Worm (Caenorhabditis elegans): ENCODE data around the gene Y71H2AM.3.
A peak's percentile ranks its signal among the peaks of the same experiment; 100 is the strongest.

Gene Y71H2AM.3

ce11 chrIII:2758092-2758491 lies 47.1 kb upstream of the Y71H2AM.3 start:
- TF ChIP-seq F26F4.8 (GFP tag; conservative IDR thresholded peaks at IDR 0.05) = no peak
- TF ChIP-seq aha-1 (tag) = peak; percentile 53

- peak; percentile 7 for TF ChIP-seq hlh-30 (tag; optimal IDR thresholded peaks at IDR 0.05; ENCODE audit: insufficient read depth)
- peak; percentile 49 for TF ChIP-seq nhr-28 (tag; optimal IDR thresholded peaks at IDR 0.05)
- TF ChIP-seq lin-38 (GFP tag; IDR thresholded peaks at IDR 0.05) = peak; percentile 21; the same call in 1 of the 2 replicates
- TF ChIP-seq lin-39 (tag; optimal IDR thresholded peaks at IDR 0.05) = no peak
- TF ChIP-seq hif-1 (tag; optimal IDR thresholded peaks at IDR 0.05) = no peak
- no peak for TF ChIP-seq tag-97 (GFP tag; IDR thresholded peaks at IDR 0.05)
- TF ChIP-seq ceh-62 (tag; optimal IDR thresholded peaks at IDR 0.05) = no peak
- no peak for TF ChIP-seq daf-16 (GFP tag; optimal IDR thresholded peaks at IDR 0.05)
- TF ChIP-seq daf-16 (tag; optimal IDR thresholded peaks at IDR 0.05) = peak; percentile 17
- TF ChIP-seq dmd-6 (GFP tag; IDR thresholded peaks at IDR 0.05) = peak; percentile 46; the same call in 1 of the 2 replicates
- peak; percentile 23 for TF ChIP-seq hlh-11 (tag; optimal IDR thresholded peaks at IDR 0.05)
- TF ChIP-seq snpc-4 (tag; optimal IDR thresholded peaks at IDR 0.05) = no peak
- TF ChIP-seq mdl-1 (tag; optimal IDR thresholded peaks at IDR 0.05) = no peak
- no peak for TF ChIP-seq fkh-10 (GFP tag; optimal IDR thresholded peaks at IDR 0.05)
- no peak for TF ChIP-seq Y5F2A.4 (GFP tag; optimal IDR thresholded peaks at IDR 0.05)
- peak; percentile 31 for TF ChIP-seq pqm-1 (tag; optimal IDR thresholded peaks at IDR 0.05)
Observed at ce11 chrIII:2759308-2759707, 45.9 kb upstream of the Y71H2AM.3 start.

ce11 chrIII:2760726-2761125 lies 44.5 kb upstream of the Y71H2AM.3 start, which contains the start of gene pho-9:
Gene pho-9 (minus strand): TSS chrIII:2760816.
- no peak for TF ChIP-seq vab-7 (GFP tag; IDR thresholded peaks at IDR 0.05)
- TF ChIP-seq ceh-44 (GFP tag; IDR thresholded peaks at IDR 0.05) = no peak
- TF ChIP-seq nhr-111 (GFP tag; optimal IDR thresholded peaks at IDR 0.05) = no peak
- TF ChIP-seq aly-2 (tag; optimal IDR thresholded peaks at IDR 0.05) = no peak
- peak; percentile 85 for TF ChIP-seq php-3 (GFP tag; IDR thresholded peaks at IDR 0.05)
- TF ChIP-seq zfp-3 (GFP tag; conservative IDR thresholded peaks at IDR 0.05) = no peak
- no peak for TF ChIP-seq snpc-1.2 (GFP tag; IDR thresholded peaks at IDR 0.05)
- TF ChIP-seq madf-9 (GFP tag; conservative IDR thresholded peaks at IDR 0.05) = no peak
- no peak for TF ChIP-seq duxl-1 (tag; optimal IDR thresholded peaks at IDR 0.05; ENCODE audit: poor library complexity)
- TF ChIP-seq hif-1 (tag; optimal IDR thresholded peaks at IDR 0.05) = peak in 1 of 2 experiments; percentile 1
- no peak for TF ChIP-seq ceh-20 (GFP tag; IDR thresholded peaks at IDR 0.05)
- TF ChIP-seq mxl-3 (GFP tag; optimal IDR thresholded peaks at IDR 0.05) = peak; percentile 63
- peak; percentile 92 for TF ChIP-seq hlh-11 (tag; optimal IDR thresholded peaks at IDR 0.05)
- peak; percentile 95 for TF ChIP-seq nhr-48 (tag; optimal IDR thresholded peaks at IDR 0.05)
- no peak for TF ChIP-seq attf-4 (tag; optimal IDR thresholded peaks at IDR 0.05)
- TF ChIP-seq aha-1 (tag) = peak; percentile 98
- TF ChIP-seq gei-8 (GFP tag; optimal IDR thresholded peaks at IDR 0.05) = no peak
- TF ChIP-seq ceh-82 (tag; optimal IDR thresholded peaks at IDR 0.05) = no peak
- TF ChIP-seq ceh-28 (tag; optimal IDR thresholded peaks at IDR 0.05) = no peak
- peak; percentile 80; the same call in 1 of the 2 replicates for TF ChIP-seq lin-1 (GFP tag; IDR thresholded peaks at IDR 0.05)
- TF ChIP-seq nhr-237 (tag; optimal IDR thresholded peaks at IDR 0.05) = no peak
- TF ChIP-seq hlh-30 (tag; optimal IDR thresholded peaks at IDR 0.05; ENCODE audit: insufficient read depth) = peak; percentile 42
- TF ChIP-seq madf-5 (GFP tag; IDR thresholded peaks at IDR 0.05) = no peak
- no peak for TF ChIP-seq tag-97 (GFP tag; IDR thresholded peaks at IDR 0.05)
- no peak for TF ChIP-seq arid-1 (GFP tag; conservative IDR thresholded peaks at IDR 0.05)
- TF ChIP-seq unc-62 (GFP tag; optimal IDR thresholded peaks at IDR 0.05 in 1 of 2) = no peak
- no peak for TF ChIP-seq unc-62 (tag; optimal IDR thresholded peaks at IDR 0.05)
- no peak for TF ChIP-seq spr-3 (GFP tag; optimal IDR thresholded peaks at IDR 0.05)
- no peak for TF ChIP-seq zip-2 (tag; optimal IDR thresholded peaks at IDR 0.05)
- TF ChIP-seq spr-1 (tag; optimal IDR thresholded peaks at IDR 0.05) = no peak
- TF ChIP-seq ztf-7 (tag; optimal IDR thresholded peaks at IDR 0.05) = no peak
- TF ChIP-seq dve-1 (tag; optimal IDR thresholded peaks at IDR 0.05; ENCODE audit: insufficient read depth) = peak; percentile 93
- TF ChIP-seq F26F4.8 (GFP tag; conservative IDR thresholded peaks at IDR 0.05) = no peak
- no peak for TF ChIP-seq unc-130 (GFP tag; optimal IDR thresholded peaks at IDR 0.05)
- TF ChIP-seq ctbp-1 (GFP tag; IDR thresholded peaks at IDR 0.05) = no peak
- TF ChIP-seq nhr-76 (tag; optimal IDR thresholded peaks at IDR 0.05) = no peak
- TF ChIP-seq pqm-1 (tag; optimal IDR thresholded peaks at IDR 0.05) = peak; percentile 87
- TF ChIP-seq lin-13 (GFP tag; optimal IDR thresholded peaks at IDR 0.05) = peak; percentile 40

Measured in whole organism, L4 larva.